Worm (Caenorhabditis elegans) whole organism, L4 larva: ENCODE data around the gene hpo-30.
A peak's percentile ranks its signal among the peaks of the same experiment; 100 is the strongest.

ENCODE experiments used
- F37D6.2 ChIP-seq: sonication (generic microtip); optimal IDR thresholded peaks from 2 replicates; lab custom pipeline; 2016; ENCODE audit warnings: mild to moderate bottlenecking, missing genetic modification characterization, missing compliant biosample characterization
- F44E2.7 ChIP-seq: fragments of 200-800 bp; sonication (Bioruptor generic); IDR thresholded peaks from 2 replicates; pipeline ENCODE4 v2.1.2; 2022; ENCODE audit warnings: missing genetic modification characterization, missing compliant biosample characterization
- F49E8.2 ChIP-seq: sonication (generic microtip); optimal IDR thresholded peaks from 2 replicates; lab custom pipeline; 2016; ENCODE audit warnings: missing compliant biosample characterization, mild to moderate bottlenecking, missing genetic modification characterization, borderline replicate concordance
- Y105C5A.15 ChIP-seq: fragments of 200-800 bp; sonication (Bioruptor generic); IDR thresholded peaks from 2 replicates; pipeline ENCODE4 v1.3.6; 2022; ENCODE audit warnings: missing genetic modification characterization, missing compliant biosample characterization
- aha-1 ChIP-seq: fragments of 150-350 bp; peaks from one replicate; lab custom pipeline; 2014; ENCODE audit warnings: missing biosample characterization, missing genetic modification characterization
- ceh-44 ChIP-seq: fragments of 200-800 bp; sonication (Bioruptor generic); IDR thresholded peaks from 2 replicates; pipeline ENCODE4 v1.3.6; 2022; ENCODE audit warnings: missing genetic modification reagents, missing genetic modification characterization, missing compliant biosample characterization
- cey-2 ChIP-seq: sonication (generic microtip); optimal IDR thresholded peaks from 3 replicates; lab custom pipeline; 2017; ENCODE audit warnings: missing genetic modification characterization, mild to moderate bottlenecking, missing compliant biosample characterization, antibody characterized with exemption, borderline replicate concordance; ENCODE audit not compliant: insufficient read depth
- ctbp-1 ChIP-seq: fragments of 200-800 bp; sonication (Bioruptor generic); IDR thresholded peaks from 2 replicates; pipeline ENCODE4 v1.3.6; 2022; ENCODE audit warnings: missing genetic modification reagents, missing genetic modification characterization, missing compliant biosample characterization
- daf-16 ChIP-seq, 3 experiments: sonication (generic microtip); optimal IDR thresholded peaks; 2 replicates each; lab custom pipeline; 2016 to 2017; ENCODE audit warnings: missing genetic modification characterization in 3 of 3, missing genetic modification reagents in 3 of 3, mild to moderate bottlenecking in 2 of 3, missing compliant biosample characterization in 2 of 3, missing biosample characterization in 1 of 3, moderate library complexity in 1 of 3
- dmd-8 ChIP-seq: fragments of 200-800 bp; sonication (Bioruptor generic); IDR thresholded peaks from 2 replicates; pipeline ENCODE4 v1.3.6; 2022; ENCODE audit warnings: missing genetic modification characterization, missing compliant biosample characterization
- dpl-1 ChIP-seq: fragments of 150-350 bp; optimal IDR thresholded peaks from 2 replicates; lab custom pipeline; 2014; ENCODE audit warnings: missing biosample characterization, missing genetic modification reagents, missing genetic modification characterization
- dve-1 ChIP-seq: sonication (generic microtip); optimal IDR thresholded peaks from 2 replicates; lab custom pipeline; 2017; ENCODE audit warnings: antibody characterized with exemption, mild to moderate bottlenecking, missing genetic modification characterization, missing compliant biosample characterization; ENCODE audit not compliant: insufficient read depth
- fkh-10 ChIP-seq: fragments of 150-350 bp; optimal IDR thresholded peaks from 2 replicates; lab custom pipeline; 2014; ENCODE audit warnings: missing biosample characterization, missing genetic modification reagents, missing genetic modification characterization
- gei-8 ChIP-seq: fragments of 200-800 bp; sonication (Bioruptor generic); optimal IDR thresholded peaks from 2 replicates; lab custom pipeline; 2018; ENCODE audit warnings: mild to moderate bottlenecking, missing genetic modification characterization, missing compliant biosample characterization
- hif-1 ChIP-seq, 2 experiments: sonication (generic microtip); optimal IDR thresholded peaks; 2 replicates each; lab custom pipeline; 2016 to 2017; ENCODE audit warnings: missing compliant biosample characterization in 2 of 2, missing genetic modification characterization in 2 of 2, missing genetic modification reagents in 2 of 2, missing genotype in 2 of 2, mild to moderate bottlenecking in 1 of 2
- hlh-11 ChIP-seq: fragments of 200-800 bp; sonication (Bioruptor generic); optimal IDR thresholded peaks from 2 replicates; lab custom pipeline; 2018; ENCODE audit warnings: mild to moderate bottlenecking, missing genetic modification characterization, missing compliant biosample characterization
- hlh-30 ChIP-seq: sonication (generic microtip); optimal IDR thresholded peaks from 2 replicates; lab custom pipeline; 2017; ENCODE audit warnings: antibody characterized with exemption, mild to moderate bottlenecking, missing genetic modification characterization, missing compliant biosample characterization; ENCODE audit not compliant: insufficient read depth
- hmg-1.1 ChIP-seq: fragments of 200-800 bp; sonication (Bioruptor generic); IDR thresholded peaks from 2 replicates; pipeline ENCODE4 v1.3.6; 2022; ENCODE audit warnings: missing genetic modification reagents, missing genetic modification characterization, missing compliant biosample characterization
- jun-1 ChIP-seq: fragments of 150-350 bp; optimal IDR thresholded peaks from 2 replicates; lab custom pipeline; 2014; ENCODE audit warnings: missing biosample characterization, missing genetic modification reagents, missing genetic modification characterization
- lim-7 ChIP-seq: fragments of 200-800 bp; sonication (Bioruptor generic); IDR thresholded peaks from 2 replicates; pipeline ENCODE4 v1.3.6; 2022; ENCODE audit warnings: missing genetic modification characterization, missing compliant biosample characterization
- lin-29 ChIP-seq: fragments of 200-800 bp; sonication (Bioruptor generic); IDR thresholded peaks from 2 replicates; pipeline ENCODE4 v1.3.6; 2022; ENCODE audit warnings: missing genetic modification reagents, missing genetic modification characterization, missing compliant biosample characterization
- lin-38 ChIP-seq: fragments of 200-800 bp; sonication (Bioruptor generic); IDR thresholded peaks from 2 replicates; pipeline ENCODE4 v1.3.6; 2022; ENCODE audit warnings: missing genetic modification reagents, missing genetic modification characterization, missing compliant biosample characterization
- lin-39 ChIP-seq: fragments of 150-350 bp; optimal IDR thresholded peaks from 2 replicates; lab custom pipeline; 2014; ENCODE audit warnings: missing biosample characterization, missing genetic modification reagents, missing genetic modification characterization
- lsy-2 ChIP-seq, 2 experiments: fragments of 150-350 bp in 1 of 2; sonication (generic microtip) in 1 of 2; optimal IDR thresholded peaks; 2 replicates each; lab custom pipeline; 2014 to 2017; ENCODE audit warnings: missing biosample characterization in 2 of 2, missing genetic modification characterization in 2 of 2
- mdl-1 ChIP-seq, 2 experiments: fragments of 150-350 bp in 1 of 2; sonication (generic microtip) in 1 of 2; optimal IDR thresholded peaks; 2 replicates each; lab custom pipeline; 2014 to 2017; ENCODE audit warnings: missing biosample characterization in 2 of 2, missing genetic modification characterization in 2 of 2
- mep-1 ChIP-seq: fragments of 150-350 bp; sonication (generic microtip); optimal IDR thresholded peaks from 3 replicates; lab custom pipeline; 2014; ENCODE audit warnings: missing biosample characterization, missing genetic modification characterization
- mes-2 ChIP-seq: sonication (generic microtip); optimal IDR thresholded peaks from 2 replicates; lab custom pipeline; 2016; ENCODE audit warnings: missing genotype, mild to moderate bottlenecking, missing genetic modification characterization, missing compliant biosample characterization; ENCODE audit not compliant: poor library complexity, severe bottlenecking
- mxl-2 ChIP-seq: fragments of 200-800 bp; sonication (Bioruptor generic); conservative IDR thresholded peaks from 2 replicates; pipeline ENCODE4 v1.3.6; 2022; ENCODE audit warnings: missing genetic modification reagents, missing genetic modification characterization, missing compliant biosample characterization
- nhr-28 ChIP-seq: fragments of 150-350 bp; optimal IDR thresholded peaks from 2 replicates; lab custom pipeline; 2014; ENCODE audit warnings: missing biosample characterization, missing genetic modification characterization
- nhr-41 ChIP-seq: fragments of 200-800 bp; sonication (Bioruptor generic); IDR thresholded peaks from 2 replicates; pipeline ENCODE4 v1.3.6; 2022; ENCODE audit warnings: missing genetic modification reagents, missing genetic modification characterization, missing compliant biosample characterization
- nhr-42 ChIP-seq: fragments of 200-800 bp; sonication (Bioruptor generic); IDR thresholded peaks from 2 replicates; pipeline ENCODE4 v1.3.6; 2022; ENCODE audit warnings: missing genetic modification characterization, missing compliant biosample characterization
- nhr-6 ChIP-seq: fragments of 150-350 bp; optimal IDR thresholded peaks from 2 replicates; lab custom pipeline; 2014; ENCODE audit warnings: missing biosample characterization, missing genetic modification characterization
- pha-4 ChIP-seq, 2 experiments: fragments of 150-350 bp in 1 of 2; fragments of 200-800 bp in 1 of 2; sonication (Bioruptor generic) in 1 of 2; IDR thresholded peaks in 1 of 2; optimal IDR thresholded peaks in 1 of 2; 2 replicates each; pipeline versions ENCODE4 v1.3.6 to Lab custom; 2014 to 2022; ENCODE audit warnings: missing genetic modification characterization in 2 of 2, missing genetic modification reagents in 2 of 2, missing biosample characterization in 1 of 2, missing compliant biosample characterization in 1 of 2
- pqm-1 ChIP-seq: sonication (generic microtip); optimal IDR thresholded peaks from 2 replicates; lab custom pipeline; 2017; ENCODE audit warnings: missing biosample characterization, missing genetic modification characterization
- set-16 ChIP-seq: fragments of 200-800 bp; sonication (Bioruptor generic); IDR thresholded peaks from 2 replicates; pipeline ENCODE4 v1.3.6; 2022; ENCODE audit warnings: missing genetic modification reagents, missing genetic modification characterization, missing compliant biosample characterization
- snpc-4 ChIP-seq: fragments of 150-350 bp; optimal IDR thresholded peaks from 2 replicates; lab custom pipeline; 2014; ENCODE audit warnings: missing biosample characterization, missing genetic modification characterization
- tag-97 ChIP-seq: fragments of 200-800 bp; sonication (Bioruptor generic); IDR thresholded peaks from 2 replicates; pipeline ENCODE4 v1.3.6; 2022; ENCODE audit warnings: missing genetic modification characterization, missing compliant biosample characterization
- unc-130 ChIP-seq: sonication (generic microtip); optimal IDR thresholded peaks from 2 replicates; lab custom pipeline; 2016; ENCODE audit warnings: missing genetic modification reagents, missing genetic modification characterization, missing compliant biosample characterization
- unc-62 ChIP-seq, 3 experiments: fragments of 150-350 bp in 1 of 3; sonication (generic microtip); optimal IDR thresholded peaks in 2 of 3; peaks in 1 of 3; 1 replicate in 1 of 3; 2 replicates in 2 of 3; lab custom pipeline; 2014 to 2017; ENCODE audit warnings: missing biosample characterization in 3 of 3, missing genetic modification characterization in 3 of 3, missing genetic modification reagents in 3 of 3, missing genotype in 1 of 3
- vab-7 ChIP-seq: fragments of 200-800 bp; sonication (Bioruptor generic); IDR thresholded peaks from 2 replicates; pipeline ENCODE4 v1.3.6; 2022; ENCODE audit warnings: missing genetic modification reagents, missing genetic modification characterization, missing compliant biosample characterization

Gene hpo-30

ce11 chrV:12301985-12302591, 8.1 kb downstream of the hpo-30 start, which contains the start of the genes frm-7 and F55C5.17 (continued):
- 0 out of 2 replicates have a peak, but pooled peaks have one; percentile 9 for TF ChIP-seq nhr-41 (GFP tag; lab: Robert Waterston, UW)
- no peak for TF ChIP-seq set-16 (GFP tag; lab: Robert Waterston, UW)
- TF ChIP-seq pqm-1 (tag; lab: Kevin White, UChicago) = peak; percentile 47
- no peak for TF ChIP-seq gei-8 (GFP tag; lab: Kevin White, UChicago)
- no peak for TF ChIP-seq F44E2.7 (GFP tag; lab: Robert Waterston, UW)
- peak; percentile 73 for TF ChIP-seq hlh-11 (tag; lab: Kevin White, UChicago)
- no peak; the same call in 1 of the 2 replicates for TF ChIP-seq pha-4 (GFP tag; IDR thresholded peaks at IDR 0.05; lab: Robert Waterston, UW)
- no peak for TF ChIP-seq pha-4 (tag; optimal IDR thresholded peaks at IDR 0.05; lab: Kevin White, UChicago)

ce11 chrV:12300780-12301460, 9.2 kb downstream of the hpo-30 start:
- no peak for TF ChIP-seq aha-1 (tag; lab: Kevin White, UChicago)
- no peak for TF ChIP-seq fkh-10 (GFP tag; lab: Kevin White, UChicago)
- TF ChIP-seq jun-1 (tag; lab: Kevin White, UChicago) = no peak
- no peak for TF ChIP-seq dmd-8
- no peak for TF ChIP-seq snpc-4 (tag; lab: Kevin White, UChicago)
- TF ChIP-seq nhr-42 (GFP tag; lab: Robert Waterston, UW) = no peak
- TF ChIP-seq Y105C5A.15 = no peak
- no peak for TF ChIP-seq hif-1 (tag; optimal IDR thresholded peaks at IDR 0.05; lab: Kevin White, UChicago)
- TF ChIP-seq hlh-30 (tag; lab: Kevin White, UChicago) = peak; percentile 53
- no peak for TF ChIP-seq lin-39
- peak in 1 of 2 experiments; percentile 31 for TF ChIP-seq lsy-2 (tag; optimal IDR thresholded peaks at IDR 0.05; lab: Kevin White, UChicago)
- no peak for TF ChIP-seq gei-8 (GFP tag; lab: Kevin White, UChicago)
- no peak for TF ChIP-seq hmg-1.1
- TF ChIP-seq mes-2 (tag; lab: Kevin White, UChicago) = no peak
- no peak for TF ChIP-seq ctbp-1 (GFP tag; lab: Robert Waterston, UW)
- no peak for TF ChIP-seq F49E8.2 (tag; lab: Kevin White, UChicago)
- TF ChIP-seq cey-2 = peak; percentile 64
- TF ChIP-seq pqm-1 (tag; lab: Kevin White, UChicago) = peak; percentile 53
- TF ChIP-seq nhr-28 (tag; lab: Kevin White, UChicago) = peak; percentile 48
- peak; percentile 32 for TF ChIP-seq mep-1 (tag; lab: Kevin White, UChicago)
- TF ChIP-seq nhr-6 (tag; lab: Kevin White, UChicago) = peak; percentile 64
- no peak for TF ChIP-seq mdl-1 (tag; optimal IDR thresholded peaks at IDR 0.05; lab: Kevin White, UChicago)
- TF ChIP-seq mxl-2 (GFP tag; lab: Robert Waterston, UW) = no peak
- TF ChIP-seq unc-130 (GFP tag; lab: Kevin White, UChicago) = no peak
- TF ChIP-seq vab-7 (GFP tag; lab: Robert Waterston, UW) = no peak
- peak; percentile 70 for TF ChIP-seq dve-1 (tag; lab: Kevin White, UChicago)
- TF ChIP-seq lim-7 (GFP tag; lab: Robert Waterston, UW) = no peak
- TF ChIP-seq daf-16 (GFP tag; optimal IDR thresholded peaks at IDR 0.05; lab: Kevin White, UChicago) = no peak
- peak; percentile 90 for TF ChIP-seq daf-16 (tag; optimal IDR thresholded peaks at IDR 0.05; lab: Kevin White, UChicago)
- TF ChIP-seq lin-38 (GFP tag; lab: Robert Waterston, UW) = no peak
- TF ChIP-seq dpl-1 (GFP tag; lab: Kevin White, UChicago) = no peak
- TF ChIP-seq F37D6.2 (tag; lab: Kevin White, UChicago) = no peak
- TF ChIP-seq unc-62 (GFP tag; optimal IDR thresholded peaks at IDR 0.05 in 1 of 2; lab: Kevin White, UChicago) = peak in 1 of 2 experiments; percentile 85
- TF ChIP-seq unc-62 (tag; optimal IDR thresholded peaks at IDR 0.05; lab: Kevin White, UChicago) = no peak
- no peak for TF ChIP-seq ceh-44 (GFP tag; lab: Robert Waterston, UW)
- TF ChIP-seq lin-29 (GFP tag; lab: Robert Waterston, UW) = no peak
- TF ChIP-seq tag-97 (GFP tag; lab: Robert Waterston, UW) = no peak
